Fruit fly (Drosophila melanogaster) ovary, adult (tissue): Measurements from ENCODE around the gene IPIP.

Experiments used
- CG17801 ChIP-seq: fragments of 200-800 bp; optimal IDR thresholded peaks from 2 replicates; lab custom pipeline; 2019; ENCODE audit warnings: missing biosample characterization, mild to moderate bottlenecking, missing genetic modification characterization, moderate library complexity; ENCODE audit not compliant: partially characterized antibody

IPIP gene

DNA sequence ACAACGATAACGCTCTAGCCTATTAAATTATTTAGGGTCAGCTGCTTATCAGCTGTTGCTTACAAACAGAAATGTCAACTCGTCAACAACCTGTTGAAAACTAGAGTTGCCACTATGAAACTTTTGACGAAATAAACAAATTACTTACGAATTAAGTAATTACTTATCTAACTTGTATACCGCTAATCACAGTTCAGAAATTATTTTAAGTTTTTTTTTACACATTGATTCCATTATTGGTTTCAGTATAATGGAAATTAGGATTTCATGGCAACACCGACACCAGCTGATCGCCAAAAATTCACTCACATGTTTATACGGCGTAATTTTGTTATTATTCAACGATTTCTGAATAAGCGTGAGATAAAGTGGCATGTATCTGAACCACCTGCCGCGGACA is 10.0 kb upstream of the IPIP start, which contains the start of the genes CG9117 and CG31643:
CG9117 (minus strand) TSS at position 73 of the 400 bp plus-strand sequence.
CG31643 (plus strand) TSS at position 288 of the 400 bp plus-strand sequence.
- peak; percentile 70 for TF ChIP-seq CG17801 (GFP tag; lab: Kevin White, UChicago)

DNA sequence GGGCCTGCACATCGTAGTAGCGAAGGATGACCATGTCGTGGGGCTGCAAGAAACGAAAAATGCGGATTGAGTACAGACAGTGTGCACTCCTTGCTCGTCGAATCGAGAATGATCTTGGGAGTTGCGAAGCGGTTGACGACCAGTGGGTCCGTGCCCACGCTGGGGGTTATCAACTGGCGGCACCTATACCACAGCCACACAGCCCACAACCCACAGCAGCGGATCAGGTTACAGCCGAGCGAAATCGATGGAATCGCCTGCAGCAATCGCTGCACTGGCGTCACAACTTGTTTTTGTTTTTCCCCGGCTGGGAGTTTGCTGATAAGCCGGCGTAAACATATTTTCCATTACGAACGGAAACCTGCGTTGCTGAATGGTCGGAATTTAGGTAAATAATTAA is 2.3 kb upstream of the IPIP start:
- TF ChIP-seq CG17801 (GFP tag; lab: Kevin White, UChicago): no peak

DNA sequence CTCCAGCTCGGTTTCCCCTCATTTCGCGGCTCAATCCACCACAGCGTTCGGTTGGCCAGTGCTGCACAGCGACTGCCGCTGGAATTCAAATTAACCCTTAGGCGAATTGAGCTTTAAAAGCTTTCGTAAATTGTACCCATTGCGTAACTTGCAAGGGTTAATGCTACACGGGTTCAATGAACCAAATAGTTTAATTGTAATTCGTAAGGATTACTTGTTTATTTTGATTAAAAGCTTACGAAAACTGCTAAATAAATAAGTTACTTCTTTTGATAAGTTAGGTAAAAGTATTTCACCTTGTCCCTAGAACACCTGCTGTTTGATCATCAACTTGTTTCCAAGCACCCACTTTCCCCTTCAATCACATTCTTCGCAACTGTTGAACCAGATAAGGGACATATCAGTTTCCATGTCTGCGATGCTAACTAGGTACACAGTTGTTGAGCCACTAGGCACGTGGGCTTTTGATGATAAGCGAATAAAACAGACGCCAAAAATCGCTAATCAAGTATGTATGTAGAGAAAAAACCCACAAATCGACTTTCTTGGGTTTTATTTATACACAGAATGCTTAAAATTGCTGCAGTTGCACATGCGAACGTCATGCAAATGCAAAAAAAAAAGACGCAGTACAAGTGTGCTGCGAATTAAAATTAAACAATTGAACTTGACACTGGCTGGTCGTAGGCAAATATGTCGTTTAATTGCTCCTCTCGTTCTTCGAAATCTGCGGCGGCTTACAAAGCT is 1.7 kb upstream of the IPIP start, which contains the start of gene Pfas:
Pfas (minus strand) TSS at position 79 of the 747 bp plus-strand sequence.
- peak; percentile 67 for TF ChIP-seq CG17801 (GFP tag; lab: Kevin White, UChicago)

DNA sequence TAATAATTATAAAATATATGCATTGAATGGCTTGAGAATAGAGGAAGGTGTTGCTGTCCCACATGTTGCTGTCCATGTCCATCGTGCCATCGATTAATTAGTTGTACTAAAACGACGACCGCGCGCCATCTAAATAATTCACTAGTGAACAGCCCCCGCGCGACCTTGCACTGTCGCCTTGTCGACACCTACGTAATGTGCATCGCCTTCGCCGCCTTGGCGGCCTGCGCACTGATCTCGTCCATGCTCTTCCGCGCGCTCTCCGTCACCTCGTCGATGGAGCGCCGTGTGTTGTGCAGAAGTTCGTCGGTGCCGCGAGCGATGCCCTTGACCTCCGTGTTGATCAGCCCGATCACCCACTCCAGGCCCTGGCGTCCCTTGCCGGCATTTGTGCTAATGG is 937 bp upstream of the IPIP start:
- no peak for TF ChIP-seq CG17801 (GFP tag; lab: Kevin White, UChicago)

DNA sequence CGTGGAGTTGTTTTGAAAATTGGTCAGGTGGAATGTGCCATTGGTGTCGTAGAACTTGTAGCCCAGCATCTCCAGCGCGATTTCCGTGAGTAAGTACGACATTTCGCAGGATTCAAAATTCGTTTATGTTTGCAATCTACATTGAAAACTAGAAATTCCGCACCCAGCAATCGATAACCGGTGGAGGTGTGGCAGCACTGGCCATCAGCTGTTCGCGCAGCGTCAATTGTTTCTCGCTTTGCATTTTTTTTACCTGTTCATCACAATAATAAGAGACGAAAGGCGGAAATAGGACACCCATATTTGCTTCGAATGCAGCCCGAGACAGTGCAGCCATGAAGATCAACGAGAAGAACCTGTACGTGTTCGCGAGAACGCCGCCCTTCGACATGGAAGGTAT is 740 bp downstream of the IPIP start, which contains the start of the genes CG34179 and slmo:
CG34179 (minus strand) TSS at position 165 of the 400 bp plus-strand sequence.
slmo (minus strand) TSS at position 165 of the 400 bp plus-strand sequence.
- no peak for TF ChIP-seq CG17801 (GFP tag; lab: Kevin White, UChicago)

DNA sequence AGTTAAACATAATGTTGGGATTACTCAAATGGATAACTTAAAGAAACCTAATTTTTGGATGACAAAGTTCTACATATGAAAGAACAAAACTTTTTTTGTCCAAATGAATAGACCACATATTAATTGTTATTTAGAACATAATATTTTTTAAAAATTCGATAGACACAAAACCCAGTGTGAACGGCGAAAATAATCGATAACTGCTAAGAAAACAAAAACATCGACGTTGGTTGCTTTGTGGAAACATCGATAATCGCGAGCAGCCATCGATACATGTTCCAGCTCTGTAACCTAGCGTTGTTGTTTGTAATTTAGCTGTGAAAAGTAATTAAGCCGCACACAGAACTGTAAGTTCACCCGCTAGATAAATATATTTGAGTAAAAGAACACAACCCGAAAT is 2.8 kb downstream of the IPIP start, which contains the start of gene CG9135:
CG9135 (plus strand) TSS at position 226 of the 400 bp plus-strand sequence.
- no peak for TF ChIP-seq CG17801 (GFP tag; lab: Kevin White, UChicago)

DNA sequence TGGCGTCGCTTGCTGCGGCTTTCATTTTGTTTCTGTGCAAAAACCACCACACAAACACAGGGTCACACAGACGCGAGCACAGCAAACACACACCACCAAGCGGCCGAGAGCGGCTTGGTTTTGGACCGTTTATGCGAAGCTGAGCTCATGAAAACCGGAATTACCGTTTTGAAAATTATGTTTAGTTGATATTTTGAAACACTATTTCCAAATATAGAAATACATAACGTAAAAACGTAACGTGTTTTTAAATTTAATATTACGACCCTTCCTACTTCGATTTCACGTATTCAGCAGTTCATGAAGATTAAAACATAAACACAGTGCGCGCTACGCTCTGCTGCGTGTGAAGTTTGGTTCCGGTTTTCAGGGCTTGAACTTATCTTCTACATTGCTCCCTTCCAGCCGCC is 3.4 kb downstream of the IPIP start:
- TF ChIP-seq CG17801 (GFP tag; lab: Kevin White, UChicago): peak; percentile 96

DNA sequence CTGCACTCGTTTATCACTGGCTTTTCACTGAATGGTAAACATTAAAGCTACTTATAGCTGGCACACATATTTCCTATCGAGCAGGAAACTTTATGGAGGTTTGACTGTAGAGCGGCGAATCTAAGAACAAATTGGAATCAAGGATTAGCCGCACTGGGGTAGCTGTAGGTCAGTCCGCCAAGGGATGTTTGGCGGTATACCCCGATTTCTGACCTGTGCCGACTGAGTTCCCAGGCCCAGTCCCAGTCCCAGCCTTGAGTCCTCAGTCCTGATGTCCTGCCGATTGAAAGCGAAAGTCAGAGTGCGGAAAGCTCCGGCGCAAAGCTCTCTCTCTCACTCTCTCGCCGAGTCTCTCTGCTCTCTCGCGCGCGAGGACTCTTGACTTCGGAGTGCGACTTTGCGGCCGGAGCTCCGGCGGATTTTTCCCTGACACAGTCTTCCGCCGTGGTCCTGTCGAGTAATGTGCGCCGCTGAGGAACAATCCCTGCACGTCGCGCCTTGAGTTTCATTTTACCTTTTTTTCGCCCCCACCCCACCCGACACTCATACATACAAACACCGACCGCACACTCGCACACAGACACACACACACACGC is 6.2 kb downstream of the IPIP start, which contains the start of gene CG13995:
CG13995 (plus strand) TSS at position 429 of the 596 bp plus-strand sequence.
- TF ChIP-seq CG17801 (GFP tag; lab: Kevin White, UChicago): no peak

DNA sequence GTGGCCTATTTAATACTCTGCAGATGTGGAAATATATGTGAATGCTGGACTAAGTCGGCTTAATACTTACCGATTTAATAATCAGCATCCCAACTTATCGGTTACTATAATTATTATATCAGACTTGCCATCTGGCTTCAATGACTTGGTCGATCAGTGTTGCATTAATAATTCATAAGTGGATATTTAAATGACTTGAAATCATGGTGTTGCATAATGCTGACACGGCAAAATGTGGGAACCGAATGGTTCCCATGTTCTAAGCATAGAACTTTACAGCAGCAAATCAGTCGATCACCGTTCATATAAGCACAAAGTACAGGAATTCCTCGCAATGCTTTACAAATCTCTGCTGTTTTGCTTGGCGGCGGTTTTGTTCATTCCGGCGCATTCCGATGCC is 12.4 kb downstream of the IPIP start, which contains the start of gene CG34180:
CG34180 (plus strand) TSS at position 301 of the 400 bp plus-strand sequence.
- no peak for TF ChIP-seq CG17801 (GFP tag; lab: Kevin White, UChicago)

DNA sequence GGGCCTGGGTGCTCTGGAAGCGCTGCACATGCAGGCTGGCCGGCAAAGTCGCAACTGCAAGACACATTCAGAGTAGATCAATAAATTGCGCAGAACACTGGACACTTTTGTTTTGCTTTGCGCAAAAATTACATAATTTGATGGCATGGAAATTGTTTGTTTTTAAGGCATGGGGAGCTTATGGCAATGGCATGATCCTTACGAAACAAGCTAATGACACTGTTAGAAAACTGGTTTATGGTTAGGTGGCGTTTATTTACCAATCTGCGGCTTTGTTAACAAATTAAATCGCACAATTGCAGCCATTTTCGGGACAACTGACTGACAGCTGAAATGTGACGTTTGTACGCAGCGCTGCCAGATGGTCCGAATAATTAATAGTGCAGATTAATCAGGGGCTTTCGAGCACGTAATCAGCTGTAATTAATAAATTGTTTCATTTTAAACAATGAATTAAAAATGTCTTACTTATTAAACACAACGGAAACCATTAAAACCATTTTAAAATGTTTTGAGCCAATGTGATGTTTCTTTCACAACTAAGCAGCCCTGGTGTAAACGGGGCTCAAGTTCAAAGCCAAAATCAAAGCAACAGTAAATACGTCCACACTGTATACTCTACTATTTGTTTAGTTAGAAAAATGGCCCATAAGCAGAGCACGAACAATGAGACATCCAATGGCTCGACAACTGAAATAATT is 14.7 kb downstream of the IPIP start, which contains the start of the genes ND-51 and CG13994:
ND-51 (minus strand) TSS at position 376 of the 701 bp plus-strand sequence.
CG13994 (plus strand) TSS at position 608 of the 701 bp plus-strand sequence.
- TF ChIP-seq CG17801 (GFP tag; lab: Kevin White, UChicago): peak; percentile 83

DNA sequence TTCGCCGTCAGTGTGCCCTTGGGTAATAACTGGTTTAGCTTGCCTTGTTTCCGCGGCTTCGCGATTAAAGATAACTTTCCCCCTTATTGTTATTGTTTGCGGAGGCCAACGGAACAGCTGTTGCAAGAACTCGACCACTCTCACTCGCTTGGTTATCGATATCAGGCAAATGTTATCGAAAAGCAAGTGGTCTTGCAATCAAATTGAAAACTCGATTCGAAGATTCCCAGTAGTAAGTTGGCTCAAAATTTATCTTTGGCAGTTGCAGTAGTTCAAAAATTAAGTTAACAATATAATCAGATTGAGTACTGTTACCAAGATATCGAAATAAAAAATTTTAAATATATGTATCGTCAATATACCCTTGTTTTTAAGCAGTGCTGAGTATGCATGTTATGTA is 18.0 kb downstream of the IPIP start, which contains the start of the genes Fbw5 and CG9147:
Fbw5 (minus strand) TSS at position 131 of the 400 bp plus-strand sequence.
CG9147 (plus strand) TSS at position 175 of the 400 bp plus-strand sequence.
- peak; percentile 99 for TF ChIP-seq CG17801 (GFP tag; lab: Kevin White, UChicago)

DNA sequence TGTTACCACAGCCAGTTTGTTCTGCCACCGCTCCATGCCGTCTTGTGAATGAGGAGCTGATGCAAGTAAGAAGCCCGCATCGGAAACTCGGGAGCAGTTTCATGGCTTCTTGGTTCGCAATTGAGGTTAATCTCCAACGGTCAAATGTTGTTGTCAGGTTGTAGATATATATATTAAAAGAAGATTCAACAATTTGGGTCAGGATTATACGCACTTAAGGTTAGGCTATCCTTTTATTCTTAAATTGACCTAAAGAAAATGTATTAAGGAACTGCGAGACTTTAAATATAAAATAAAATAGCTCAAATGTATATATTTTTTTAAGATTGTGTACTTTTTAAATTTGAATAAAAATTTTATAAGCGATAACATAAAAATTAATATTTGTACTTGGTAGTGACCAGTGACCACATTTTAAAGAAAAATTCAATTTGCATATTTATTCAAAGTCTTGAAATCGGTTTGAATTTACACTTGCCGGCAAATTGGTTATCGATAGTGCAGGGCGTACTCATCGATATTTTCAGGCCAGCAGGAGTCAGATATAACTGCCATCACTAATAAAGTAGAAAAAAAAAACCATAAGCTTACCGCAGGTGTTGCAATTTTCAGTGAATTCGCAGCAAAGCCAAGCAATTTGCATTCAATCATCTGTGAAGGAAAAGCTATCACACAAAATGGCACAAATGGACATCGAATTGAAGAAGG is 20.9 kb downstream of the IPIP start, which contains the start of the genes CG9150 and Pfdn1:
CG9150 (minus strand) TSS at position 51 of the 708 bp plus-strand sequence.
Pfdn1 (plus strand) TSS at position 536 of the 708 bp plus-strand sequence.
- no peak for TF ChIP-seq CG17801 (GFP tag; lab: Kevin White, UChicago)

DNA sequence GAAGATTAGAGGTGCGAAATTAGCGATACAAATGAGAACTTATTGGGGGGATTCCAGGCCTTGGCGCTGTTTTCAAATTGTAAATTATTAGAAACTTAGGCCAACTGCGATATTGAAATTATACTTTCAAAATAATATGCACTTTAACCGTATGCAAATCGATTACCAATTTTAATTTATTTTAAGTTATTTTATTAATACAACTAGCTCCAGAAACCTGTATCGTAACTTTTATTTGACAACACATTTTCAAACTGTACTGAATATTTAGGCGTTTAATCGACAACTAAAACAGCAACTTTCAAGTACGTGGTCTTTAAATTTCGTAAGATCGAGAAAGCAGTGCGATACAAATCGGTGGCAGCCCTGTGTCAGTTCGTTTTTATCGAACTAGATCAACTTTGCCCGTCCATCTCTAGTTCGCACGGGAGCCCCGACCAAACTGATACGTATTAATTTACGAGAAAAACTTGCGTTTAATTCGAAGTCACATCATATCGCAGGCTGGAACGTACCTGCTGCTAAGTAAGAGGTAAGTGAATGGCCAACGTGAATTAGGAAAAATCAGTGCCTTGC is 22.9 kb downstream of the IPIP start, which contains the start of the genes CG9154 and Kr-h2:
CG9154 (minus strand) TSS at position 31 of the 576 bp plus-strand sequence.
Kr-h2 (plus strand) TSS at position 335 of the 576 bp plus-strand sequence.
- no peak for TF ChIP-seq CG17801 (GFP tag; lab: Kevin White, UChicago)
